Fruit fly (Drosophila melanogaster): Measurements from ENCODE around the gene Meltrin.
A peak's percentile ranks its signal among the peaks of the same experiment; 100 is the strongest.

The Meltrin gene

DNA sequence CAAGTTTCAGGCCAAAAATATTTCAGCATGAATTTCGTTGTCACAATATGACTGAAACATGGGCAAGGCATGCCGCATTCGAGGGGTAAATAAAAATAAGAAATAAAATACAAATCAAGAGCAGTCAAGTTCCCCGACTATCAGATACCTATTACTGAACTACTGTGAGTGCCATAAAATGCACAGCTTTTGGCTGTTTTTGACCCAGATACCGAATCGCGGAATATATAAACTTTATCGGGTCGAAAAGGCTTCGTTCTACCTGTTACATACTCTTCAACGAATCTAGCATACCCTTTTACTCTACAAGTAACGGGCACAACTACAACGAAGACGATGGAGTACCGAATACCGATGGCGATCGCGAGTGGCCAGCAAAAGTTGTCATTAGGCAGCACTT is 9.8 kb upstream of the Meltrin start (continued):
- no peak for TF ChIP-seq Trl (optimal IDR thresholded peaks at IDR 0.05)
- TF ChIP-seq Trl (GFP tag; optimal IDR thresholded peaks at IDR 0.05): peak; percentile 47
- TF ChIP-seq al (GFP tag; IDR thresholded peaks at IDR 0.05): peak; percentile 74
- TF ChIP-seq bowl (GFP tag; IDR thresholded peaks at IDR 0.05): 0 out of 2 replicates have a peak, but pooled peaks have one; percentile 52
- TF ChIP-seq pros (GFP tag; optimal IDR thresholded peaks at IDR 0.05): no peak
- TF ChIP-seq Eip74EF (GFP tag; optimal IDR thresholded peaks at IDR 0.05): no peak
- TF ChIP-seq seq (GFP tag; IDR thresholded peaks at IDR 0.05): peak; percentile 63
- TF ChIP-seq Hmr (GFP tag; optimal IDR thresholded peaks at IDR 0.05): peak; percentile 53
- TF ChIP-seq CG16815 (GFP tag; optimal IDR thresholded peaks at IDR 0.05): no peak
- peak; percentile 28 for TF ChIP-seq CHES-1-like (GFP tag; optimal IDR thresholded peaks at IDR 0.05)
- peak; percentile 77; the same call in 3 of the 4 replicates for TF ChIP-seq chinmo (GFP tag; IDR thresholded peaks at IDR 0.05; ENCODE audit: partially characterized antibody)
- TF ChIP-seq pho (GFP tag; optimal IDR thresholded peaks at IDR 0.05): peak; percentile 33
- TF ChIP-seq amos (GFP tag; IDR thresholded peaks at IDR 0.05; ENCODE audit: partially characterized antibody): peak; percentile 25; the same call in 1 of the 2 replicates
- TF ChIP-seq CG13775 (GFP tag; optimal IDR thresholded peaks at IDR 0.05): peak; percentile 22
- TF ChIP-seq tin (GFP tag; optimal IDR thresholded peaks at IDR 0.05): peak; percentile 23
- TF ChIP-seq Ada2b (GFP tag; IDR thresholded peaks at IDR 0.05): peak; percentile 76
- TF ChIP-seq Hsf (GFP tag; optimal IDR thresholded peaks at IDR 0.05): peak; percentile 39
- TF ChIP-seq Asciz (GFP tag; optimal IDR thresholded peaks at IDR 0.05): peak; percentile 6
- TF ChIP-seq stc (GFP tag; IDR thresholded peaks at IDR 0.05): peak; percentile 79
- no peak for TF ChIP-seq Gsc (GFP tag; IDR thresholded peaks at IDR 0.05)
- TF ChIP-seq Sry-β (GFP tag; optimal IDR thresholded peaks at IDR 0.05): no peak
- no peak for TF ChIP-seq Fer2 (tag; optimal IDR thresholded peaks at IDR 0.05)
- TF ChIP-seq Usf (GFP tag; optimal IDR thresholded peaks at IDR 0.05): peak; percentile 18
- TF ChIP-seq CG7556 (GFP tag; optimal IDR thresholded peaks at IDR 0.05): peak; percentile 37
- peak; percentile 46 for TF ChIP-seq crc (GFP tag; optimal IDR thresholded peaks at IDR 0.05)
- peak; percentile 16 for TF ChIP-seq CG4820 (GFP tag; optimal IDR thresholded peaks at IDR 0.05)
- TF ChIP-seq CG8290 (GFP tag; optimal IDR thresholded peaks at IDR 0.05): no peak
- TF ChIP-seq CG8290 (tag; optimal IDR thresholded peaks at IDR 0.05): peak in 1 of 2 experiments; percentile 73
- TF ChIP-seq ato (GFP tag; IDR thresholded peaks at IDR 0.05; ENCODE audit: partially characterized antibody): peak; percentile 52; the same call in 1 of the 2 replicates
- TF ChIP-seq Dbx (GFP tag; IDR thresholded peaks at IDR 0.05): peak; percentile 84
- 0 out of 2 replicates have a peak, but pooled peaks have one; percentile 56 for TF ChIP-seq Taf1 (GFP tag; IDR thresholded peaks at IDR 0.05)
- TF ChIP-seq CG32532 (GFP tag; IDR thresholded peaks at IDR 0.05): peak; percentile 83
- TF ChIP-seq emc (GFP tag; optimal IDR thresholded peaks at IDR 0.05): peak; percentile 13
- TF ChIP-seq CG5180 (GFP tag; optimal IDR thresholded peaks at IDR 0.05): peak; percentile 20
- TF ChIP-seq CG6689 (GFP tag; IDR thresholded peaks at IDR 0.05): peak; percentile 70
- no peak for TF ChIP-seq Spps (tag; optimal IDR thresholded peaks at IDR 0.05)
- no peak for TF ChIP-seq Kr (GFP tag; optimal IDR thresholded peaks at IDR 0.05)
- TF ChIP-seq Dek (tag; optimal IDR thresholded peaks at IDR 0.05): peak; percentile 21
- TF ChIP-seq Dp (GFP tag; optimal IDR thresholded peaks at IDR 0.05): no peak
- no peak for TF ChIP-seq CG10274 (GFP tag; optimal IDR thresholded peaks at IDR 0.05)
- no peak for TF ChIP-seq Side (GFP tag; optimal IDR thresholded peaks at IDR 0.05)
- no peak for TF ChIP-seq CG10959 (GFP tag; IDR thresholded peaks at IDR 0.05)
- no peak for TF ChIP-seq hbn (GFP tag; IDR thresholded peaks at IDR 0.05; ENCODE audit: partially characterized antibody)
- peak; percentile 63 for TF ChIP-seq CG18599 (GFP tag; optimal IDR thresholded peaks at IDR 0.05)
- TF ChIP-seq gcm2 (GFP tag; optimal IDR thresholded peaks at IDR 0.05): no peak
- TF ChIP-seq CG13894 (tag; optimal IDR thresholded peaks at IDR 0.05): no peak
- TF ChIP-seq CG17612 (GFP tag; IDR thresholded peaks at IDR 0.05): no peak
- TF ChIP-seq Aef1 (GFP tag; IDR thresholded peaks at IDR 0.05): peak; percentile 72
- no peak for TF ChIP-seq salm (tag; optimal IDR thresholded peaks at IDR 0.05)
- no peak for TF ChIP-seq Hmx (GFP tag; optimal IDR thresholded peaks at IDR 0.05)
- TF ChIP-seq MBD-R2 (GFP tag; IDR thresholded peaks at IDR 0.05): peak; percentile 47; the same call in 1 of the 2 replicates

All from whole organism, embryonic.